Worm (Caenorhabditis elegans): ENCODE measurements around the gene sec-3.

Gene sec-3

ce11 chrX:3102165-3102564 lies 2.5 kb upstream of the sec-3 start, which contains the start of gene ztf-13 (continued):
- TF ChIP-seq hmg-1.1 (GFP tag; IDR thresholded peaks at IDR 0.05) (no peak), ceh-44 (GFP tag; IDR thresholded peaks at IDR 0.05) (no peak), tra-1 (GFP tag; IDR thresholded peaks at IDR 0.05) (no peak), zfp-2 (tag; optimal IDR thresholded peaks at IDR 0.05) (no peak), Y105C5A.15 (GFP tag; IDR thresholded peaks at IDR 0.05) (no peak), lin-38 (GFP tag; IDR thresholded peaks at IDR 0.05) (0 out of 2 replicates have a peak, but pooled peaks have one; percentile 12), mdt-29 (GFP tag; IDR thresholded peaks at IDR 0.05) (no peak), dmd-6 (GFP tag; IDR thresholded peaks at IDR 0.05) (peak; percentile 50), D1046.2 (GFP tag; IDR thresholded peaks at IDR 0.05) (no peak), egl-27 (tag; optimal IDR thresholded peaks at IDR 0.05) (no peak), nhr-25 (tag; optimal IDR thresholded peaks at IDR 0.05; ENCODE audit: borderline replicate concordance, insufficient read depth) (no peak), spr-3 (GFP tag; optimal IDR thresholded peaks at IDR 0.05) (no peak), hlh-30 (tag; optimal IDR thresholded peaks at IDR 0.05; ENCODE audit: insufficient read depth) (peak; percentile 89), Y48G9A.11 (GFP tag; IDR thresholded peaks at IDR 0.05) (no peak), lin-29 (GFP tag; IDR thresholded peaks at IDR 0.05) (no peak), dpl-1 (GFP tag; optimal IDR thresholded peaks at IDR 0.05) (no peak), ZK337.2 (GFP tag; IDR thresholded peaks at IDR 0.05) (no peak), nhr-102 (tag; optimal IDR thresholded peaks at IDR 0.05) (no peak), ztf-7 (tag; optimal IDR thresholded peaks at IDR 0.05) (peak; percentile 14), saeg-2 (GFP tag; IDR thresholded peaks at IDR 0.05) (no peak), snpc-1.2 (GFP tag; IDR thresholded peaks at IDR 0.05) (no peak), fos-1 (tag; optimal IDR thresholded peaks at IDR 0.05) (no peak), madf-9 (GFP tag; conservative IDR thresholded peaks at IDR 0.05) (no peak), unc-39 (tag; optimal IDR thresholded peaks at IDR 0.05) (no peak), lin-1 (GFP tag; IDR thresholded peaks at IDR 0.05) (no peak), nhr-6 (tag; optimal IDR thresholded peaks at IDR 0.05) (peak; percentile 75), arid-1 (GFP tag; conservative IDR thresholded peaks at IDR 0.05) (no peak), mxl-3 (GFP tag; optimal IDR thresholded peaks at IDR 0.05) (no peak), lin-39 (tag; optimal IDR thresholded peaks at IDR 0.05) (no peak), mep-1 (tag; optimal IDR thresholded peaks at IDR 0.05) (peak; percentile 69), egl-43 (GFP tag; IDR thresholded peaks at IDR 0.05) (no peak), dmd-8 (GFP tag; IDR thresholded peaks at IDR 0.05) (no peak), sdz-12 (GFP tag; optimal IDR thresholded peaks at IDR 0.05) (no peak), tag-97 (GFP tag; IDR thresholded peaks at IDR 0.05) (no peak), gei-8 (GFP tag; optimal IDR thresholded peaks at IDR 0.05) (no peak), zfp-3 (GFP tag; conservative IDR thresholded peaks at IDR 0.05) (no peak), cey-2 (tag; optimal IDR thresholded peaks at IDR 0.05; ENCODE audit: borderline replicate concordance, insufficient read depth) (no peak), duxl-1 (tag; optimal IDR thresholded peaks at IDR 0.05; ENCODE audit: poor library complexity) (no peak), daf-12 (tag; optimal IDR thresholded peaks at IDR 0.05) (no peak), nhr-48 (tag; optimal IDR thresholded peaks at IDR 0.05) (no peak), F49E8.2 (tag; optimal IDR thresholded peaks at IDR 0.05; ENCODE audit: borderline replicate concordance) (no peak), ama-1 (optimal IDR thresholded peaks at IDR 0.05) (no peak), hif-1 (tag; optimal IDR thresholded peaks at IDR 0.05) (no peak), attf-4 (tag; optimal IDR thresholded peaks at IDR 0.05) (no peak), ceh-20 (GFP tag; IDR thresholded peaks at IDR 0.05) (peak; percentile 47; the same call in 1 of the 2 replicates), zip-11 (GFP tag; IDR thresholded peaks at IDR 0.05) (no peak), Y75B8A.6 (GFP tag; IDR thresholded peaks at IDR 0.05) (no peak), mes-2 (tag; optimal IDR thresholded peaks at IDR 0.05; ENCODE audit: poor library complexity, severe bottlenecking) (no peak), daf-19 (GFP tag; conservative IDR thresholded peaks at IDR 0.05) (no peak), mxl-2 (GFP tag; conservative IDR thresholded peaks at IDR 0.05) (no peak), pqm-1 (tag; optimal IDR thresholded peaks at IDR 0.05) (peak; percentile 39)

Data from whole organism, L4 larva.